Worm (Caenorhabditis elegans) whole organism, L1 larva: ENCODE results near the gene F59B10.2.

Source experiments
- C04F5.9 ChIP-seq: sonication (generic microtip); optimal IDR thresholded peaks from 2 replicates; lab custom pipeline; 2016; ENCODE audit warnings: missing genetic modification characterization, missing compliant biosample characterization
- C16A3.4 ChIP-seq: fragments of 150-350 bp; optimal IDR thresholded peaks from 2 replicates; lab custom pipeline; 2014; ENCODE audit warnings: missing biosample characterization, missing genetic modification characterization
- C34B4.2 ChIP-seq: sonication (generic microtip); optimal IDR thresholded peaks from 2 replicates; lab custom pipeline; 2017; ENCODE audit warnings: mild to moderate bottlenecking, missing genetic modification characterization, missing compliant biosample characterization
- aha-1 ChIP-seq: fragments of 150-350 bp; optimal IDR thresholded peaks from 2 replicates; lab custom pipeline; 2014; ENCODE audit warnings: missing biosample characterization, missing genetic modification characterization
- alr-1 ChIP-seq: fragments of 200-800 bp; sonication (Bioruptor generic); optimal IDR thresholded peaks from 2 replicates; lab custom pipeline; 2018; ENCODE audit warnings: borderline replicate concordance, mild to moderate bottlenecking, missing genetic modification characterization, missing compliant biosample characterization
- aly-2 ChIP-seq: fragments of 150-350 bp; optimal IDR thresholded peaks from 2 replicates; lab custom pipeline; 2014; ENCODE audit warnings: missing biosample characterization, missing genetic modification characterization
- ceh-8 ChIP-seq: fragments of 200-800 bp; sonication (Bioruptor generic); optimal IDR thresholded peaks from 2 replicates; lab custom pipeline; 2018; ENCODE audit warnings: mild to moderate bottlenecking, missing genetic modification characterization, moderate library complexity, missing compliant biosample characterization
- ceh-88 ChIP-seq: fragments of 200-800 bp; sonication (Bioruptor generic); IDR thresholded peaks from 2 replicates; pipeline ENCODE4 v1.3.6; 2022; ENCODE audit warnings: missing genetic modification characterization, missing compliant biosample characterization
- ceh-90 ChIP-seq: sonication (generic microtip); optimal IDR thresholded peaks from 2 replicates; lab custom pipeline; 2016; ENCODE audit warnings: missing genetic modification characterization, missing compliant biosample characterization
- ces-1 ChIP-seq: fragments of 150-350 bp; optimal IDR thresholded peaks from 2 replicates; lab custom pipeline; 2014; ENCODE audit warnings: missing biosample characterization, missing genetic modification reagents, missing genetic modification characterization
- efl-1 ChIP-seq, 4 experiments: fragments of 150-350 bp; optimal IDR thresholded peaks in 3 of 4; peaks in 1 of 4; 1 replicate in 1 of 4; 2 replicates in 3 of 4; lab custom pipeline; 2014; ENCODE audit warnings: missing biosample characterization in 2 of 4, missing genetic modification characterization in 2 of 4, missing genetic modification reagents in 2 of 4
- egl-27 ChIP-seq, 2 experiments: fragments of 150-350 bp in 1 of 2; sonication (generic microtip); optimal IDR thresholded peaks; 3 replicates each; lab custom pipeline; 2017 to 2018; ENCODE audit warnings: missing biosample characterization in 2 of 2, missing genetic modification characterization in 2 of 2, missing genetic modification reagents in 2 of 2
- elt-2 ChIP-seq: sonication (generic microtip); optimal IDR thresholded peaks from 2 replicates; lab custom pipeline; 2016; ENCODE audit warnings: missing genetic modification characterization, mild to moderate bottlenecking, inconsistent platforms, missing compliant biosample characterization, missing genetic modification reagents
- elt-3 ChIP-seq, 6 experiments: fragments of 150-350 bp in 1 of 6; sonication (generic microtip); optimal IDR thresholded peaks; 2 replicates each; lab custom pipeline; 2017 to 2018; ENCODE audit warnings: missing biosample characterization in 6 of 6, missing genetic modification characterization in 6 of 6, inconsistent platforms in 1 of 6
- ets-5 ChIP-seq: fragments of 200-800 bp; sonication (Bioruptor generic); IDR thresholded peaks from 2 replicates; pipeline ENCODE4 v1.3.6; 2022; ENCODE audit warnings: missing genetic modification characterization, missing compliant biosample characterization
- fkh-10 ChIP-seq: sonication (generic microtip); optimal IDR thresholded peaks from 2 replicates; lab custom pipeline; 2017; ENCODE audit warnings: missing biosample characterization, missing genetic modification reagents, missing genetic modification characterization
- fos-1 ChIP-seq: fragments of 150-350 bp; optimal IDR thresholded peaks from 2 replicates; lab custom pipeline; 2014; ENCODE audit warnings: missing biosample characterization, missing genetic modification characterization
- grh-1 ChIP-seq: fragments of 200-800 bp; sonication (Bioruptor generic); IDR thresholded peaks from 2 replicates; pipeline ENCODE4 v1.3.6; 2022; ENCODE audit warnings: missing genetic modification reagents, missing genetic modification characterization, missing compliant biosample characterization
- hpl-2 ChIP-seq: fragments of 150-350 bp; optimal IDR thresholded peaks from 2 replicates; lab custom pipeline; 2014; ENCODE audit warnings: missing biosample characterization, missing genetic modification reagents, missing genetic modification characterization
- irx-1 ChIP-seq: sonication (generic microtip); optimal IDR thresholded peaks from 2 replicates; lab custom pipeline; 2016; ENCODE audit warnings: missing genetic modification characterization, missing compliant biosample characterization
- jun-1 ChIP-seq: fragments of 150-350 bp; optimal IDR thresholded peaks from 2 replicates; lab custom pipeline; 2014; ENCODE audit warnings: missing biosample characterization, missing genetic modification reagents, missing genetic modification characterization
- lin-13 ChIP-seq: fragments of 150-350 bp; optimal IDR thresholded peaks from 2 replicates; lab custom pipeline; 2014; ENCODE audit warnings: missing biosample characterization, missing genetic modification reagents, missing genetic modification characterization
- lin-15B ChIP-seq: fragments of 150-350 bp; sonication (generic microtip); optimal IDR thresholded peaks from 3 replicates; lab custom pipeline; 2014; ENCODE audit warnings: missing biosample characterization, missing genetic modification characterization
- lin-35 ChIP-seq, 2 experiments: fragments of 150-350 bp; optimal IDR thresholded peaks; 2 replicates each; lab custom pipeline; 2014; ENCODE audit warnings: missing biosample characterization in 2 of 2, missing genetic modification characterization in 2 of 2, missing genetic modification reagents in 2 of 2
- mab-9 ChIP-seq: fragments of 200-800 bp; sonication (Bioruptor generic); IDR thresholded peaks from 2 replicates; pipeline ENCODE4 v1.3.6; 2022; ENCODE audit warnings: missing genetic modification reagents, missing genetic modification characterization, missing compliant biosample characterization
- mdl-1 ChIP-seq, 2 experiments: fragments of 150-350 bp; optimal IDR thresholded peaks; 2 replicates each; lab custom pipeline; 2014 to 2017; ENCODE audit warnings: missing biosample characterization in 2 of 2, missing genetic modification characterization in 2 of 2, inconsistent platforms in 1 of 2
- mef-2 ChIP-seq: fragments of 150-350 bp; optimal IDR thresholded peaks from 2 replicates; lab custom pipeline; 2014; ENCODE audit warnings: missing biosample characterization, missing genetic modification characterization
- mep-1 ChIP-seq: fragments of 150-350 bp; optimal IDR thresholded peaks from 2 replicates; lab custom pipeline; 2014; ENCODE audit warnings: missing biosample characterization, missing genetic modification characterization
- nhr-11 ChIP-seq: fragments of 150-350 bp; optimal IDR thresholded peaks from 2 replicates; lab custom pipeline; 2014; ENCODE audit warnings: missing biosample characterization, missing genetic modification characterization
- nhr-12 ChIP-seq: sonication (generic microtip); optimal IDR thresholded peaks from 2 replicates; lab custom pipeline; 2017; ENCODE audit warnings: missing biosample characterization, missing genetic modification characterization
- nhr-19 ChIP-seq: fragments of 200-800 bp; sonication (Bioruptor generic); conservative IDR thresholded peaks from 2 replicates; pipeline ENCODE4 v1.3.6; 2022; ENCODE audit warnings: missing genetic modification characterization, missing compliant biosample characterization
- nhr-20 ChIP-seq: sonication (generic microtip); optimal IDR thresholded peaks from 2 replicates; lab custom pipeline; 2016; ENCODE audit warnings: mild to moderate bottlenecking, missing genetic modification characterization, missing compliant biosample characterization
- nhr-237 ChIP-seq: fragments of 150-350 bp; optimal IDR thresholded peaks from 2 replicates; lab custom pipeline; 2014; ENCODE audit warnings: missing biosample characterization, missing genetic modification characterization
- nhr-71 ChIP-seq: sonication (generic microtip); optimal IDR thresholded peaks from 2 replicates; lab custom pipeline; 2016; ENCODE audit warnings: mild to moderate bottlenecking, missing genetic modification characterization, moderate library complexity, missing compliant biosample characterization
- nhr-77 ChIP-seq: fragments of 150-350 bp; optimal IDR thresholded peaks from 2 replicates; lab custom pipeline; 2014; ENCODE audit warnings: missing biosample characterization, missing genetic modification characterization
- nhr-84 ChIP-seq: sonication (generic microtip); optimal IDR thresholded peaks from 2 replicates; lab custom pipeline; 2017; ENCODE audit warnings: missing biosample characterization, missing genetic modification characterization
- nhr-85 ChIP-seq: sonication (generic microtip); peaks from one replicate; lab custom pipeline; 2016; ENCODE audit warnings: missing genetic modification characterization, inconsistent platforms, missing compliant biosample characterization
- nhr-90 ChIP-seq: sonication (generic microtip); optimal IDR thresholded peaks from 2 replicates; lab custom pipeline; 2016; ENCODE audit warnings: mild to moderate bottlenecking, missing genetic modification characterization, missing compliant biosample characterization; ENCODE audit not compliant: poor library complexity
- pag-3 ChIP-seq: sonication (generic microtip); optimal IDR thresholded peaks from 2 replicates; lab custom pipeline; 2017; ENCODE audit warnings: missing genetic modification characterization, mild to moderate bottlenecking, missing compliant biosample characterization, antibody characterized with exemption, borderline replicate concordance; ENCODE audit not compliant: insufficient read depth
- pax-3 ChIP-seq: fragments of 200-800 bp; sonication (Bioruptor generic); optimal IDR thresholded peaks from 2 replicates; lab custom pipeline; 2018; ENCODE audit warnings: mild to moderate bottlenecking, missing genetic modification characterization, moderate library complexity, missing compliant biosample characterization
- rnt-1 ChIP-seq: sonication (generic microtip); optimal IDR thresholded peaks from 2 replicates; lab custom pipeline; 2016; ENCODE audit warnings: mild to moderate bottlenecking, missing genetic modification characterization, moderate library complexity, missing compliant biosample characterization
- sox-4 ChIP-seq: sonication (generic microtip); optimal IDR thresholded peaks from 2 replicates; lab custom pipeline; 2016; ENCODE audit warnings: missing genetic modification characterization, missing compliant biosample characterization
- sptf-1 ChIP-seq: fragments of 150-350 bp; optimal IDR thresholded peaks from 2 replicates; lab custom pipeline; 2014; ENCODE audit warnings: missing biosample characterization, missing genetic modification characterization
- sup-37 ChIP-seq: fragments of 200-800 bp; sonication (Bioruptor generic); optimal IDR thresholded peaks from 2 replicates; lab custom pipeline; 2018; ENCODE audit warnings: mild to moderate bottlenecking, missing genetic modification characterization, missing compliant biosample characterization
- swsn-7 ChIP-seq: sonication (generic microtip); optimal IDR thresholded peaks from 2 replicates; lab custom pipeline; 2016; ENCODE audit warnings: missing genetic modification characterization, missing compliant biosample characterization
- tbx-2 ChIP-seq: sonication (generic microtip); optimal IDR thresholded peaks from 2 replicates; lab custom pipeline; 2016; ENCODE audit warnings: missing genetic modification characterization, missing compliant biosample characterization
- tlp-1 ChIP-seq: fragments of 150-350 bp; optimal IDR thresholded peaks from 2 replicates; lab custom pipeline; 2014; ENCODE audit warnings: missing biosample characterization, missing genetic modification characterization
- unc-130 ChIP-seq: fragments of 150-350 bp; optimal IDR thresholded peaks from 2 replicates; lab custom pipeline; 2017; ENCODE audit warnings: missing biosample characterization, missing genetic modification characterization, inconsistent platforms
- unc-30 ChIP-seq: sonication (generic microtip); optimal IDR thresholded peaks from 2 replicates; lab custom pipeline; 2017; ENCODE audit warnings: missing biosample characterization, missing genetic modification characterization
- unc-62 ChIP-seq: fragments of 150-350 bp; optimal IDR thresholded peaks from 2 replicates; lab custom pipeline; 2014; ENCODE audit warnings: missing biosample characterization, missing genetic modification reagents, missing genetic modification characterization
- vab-15 ChIP-seq: sonication (generic microtip); optimal IDR thresholded peaks from 2 replicates; lab custom pipeline; 2017; ENCODE audit warnings: missing genotype, mild to moderate bottlenecking, missing genetic modification characterization, missing compliant biosample characterization
- xbp-1 ChIP-seq: sonication (generic microtip); optimal IDR thresholded peaks from 2 replicates; lab custom pipeline; 2016; ENCODE audit warnings: missing genetic modification characterization, missing compliant biosample characterization
- zag-1 ChIP-seq: fragments of 150-350 bp; optimal IDR thresholded peaks from 2 replicates; lab custom pipeline; 2014; ENCODE audit warnings: missing biosample characterization, missing genetic modification characterization
- ztf-4 ChIP-seq: fragments of 150-350 bp; optimal IDR thresholded peaks from 2 replicates; lab custom pipeline; 2014; ENCODE audit warnings: missing biosample characterization, missing genetic modification characterization

F59B10.2 gene

DNA sequence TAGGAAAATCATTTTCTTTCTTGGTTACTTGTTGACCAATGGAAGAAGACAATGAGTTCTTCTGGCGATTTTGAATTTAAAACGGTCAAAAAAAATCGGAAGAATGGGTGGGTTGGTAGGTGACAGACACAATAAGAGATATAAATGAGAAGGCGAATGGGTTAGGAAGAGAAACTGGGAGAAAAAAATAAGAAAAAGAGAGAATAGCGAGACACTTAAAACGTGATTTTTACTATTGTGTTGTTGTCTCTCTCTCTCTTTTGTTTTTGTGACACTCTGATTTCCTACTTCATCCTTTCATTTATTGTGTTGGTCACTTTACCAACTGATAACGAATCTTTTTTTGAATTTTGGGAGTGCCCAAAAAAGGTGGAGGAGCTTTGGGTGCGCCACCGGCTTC is 6.7 kb upstream of the F59B10.2 start:
- TF ChIP-seq mab-9 (GFP tag; lab: Robert Waterston, UW) (no peak), alr-1 (tag; lab: Kevin White, UChicago) (no peak), lin-13 (GFP tag; lab: Kevin White, UChicago) (no peak), mef-2 (no peak), mdl-1 (tag; optimal IDR thresholded peaks at IDR 0.05; lab: Kevin White, UChicago) (no peak), nhr-20 (peak; percentile 48), pax-3 (tag; lab: Kevin White, UChicago) (no peak), aha-1 (tag; lab: Kevin White, UChicago) (no peak), sup-37 (GFP tag; lab: Kevin White, UChicago) (no peak), nhr-90 (tag; lab: Kevin White, UChicago) (no peak), vab-15 (tag; lab: Kevin White, UChicago) (no peak), nhr-237 (no peak), grh-1 (GFP tag; lab: Robert Waterston, UW) (no peak), nhr-77 (no peak), xbp-1 (tag; lab: Kevin White, UChicago) (no peak), elt-2 (tag; lab: Kevin White, UChicago) (no peak), unc-130 (tag; lab: Kevin White, UChicago) (no peak), aly-2 (tag; lab: Kevin White, UChicago) (no peak), jun-1 (tag; lab: Kevin White, UChicago) (no peak), ztf-4 (no peak), unc-62 (GFP tag; lab: Kevin White, UChicago) (no peak), ets-5 (no peak), lin-35 (GFP tag; optimal IDR thresholded peaks at IDR 0.05; lab: Kevin White, UChicago) (peak in 1 of 2 experiments; percentile 24), C34B4.2 (no peak), nhr-19 (GFP tag; lab: Robert Waterston, UW) (no peak), hpl-2 (GFP tag; lab: Kevin White, UChicago) (no peak), rnt-1 (tag; lab: Kevin White, UChicago) (no peak), pag-3 (tag; lab: Kevin White, UChicago) (no peak), mep-1 (tag; lab: Kevin White, UChicago) (no peak), elt-3 (tag; optimal IDR thresholded peaks at IDR 0.05; lab: Kevin White, UChicago) (peak in 2 of 6 experiments; percentile 4 to 8), fos-1 (tag; lab: Kevin White, UChicago) (no peak), nhr-85 (peak; percentile 63), C16A3.4 (peak; percentile 14), sptf-1 (no peak), irx-1 (no peak), ceh-88 (GFP tag; lab: Robert Waterston, UW) (no peak), swsn-7 (no peak), nhr-12 (no peak), ceh-8 (GFP tag; lab: Kevin White, UChicago) (no peak), ces-1 (GFP tag; lab: Kevin White, UChicago) (no peak), fkh-10 (GFP tag; lab: Kevin White, UChicago) (no peak), efl-1 (optimal IDR thresholded peaks at IDR 0.05; lab: Kevin White, UChicago) (no peak), efl-1 (GFP tag; optimal IDR thresholded peaks at IDR 0.05 in 1 of 2; lab: Kevin White, UChicago) (no peak), tbx-2 (tag; lab: Kevin White, UChicago) (no peak), zag-1 (tag; lab: Kevin White, UChicago) (no peak), sox-4 (tag; lab: Kevin White, UChicago) (no peak), nhr-11 (tag; lab: Kevin White, UChicago) (no peak), tlp-1 (tag; lab: Kevin White, UChicago) (no peak), C04F5.9 (no peak), egl-27 (tag; optimal IDR thresholded peaks at IDR 0.05; lab: Kevin White, UChicago) (no peak), ceh-90 (tag; lab: Kevin White, UChicago) (no peak), nhr-84 (tag; lab: Kevin White, UChicago) (no peak), lin-15B (tag; lab: Kevin White, UChicago) (no peak), nhr-71 (tag; lab: Kevin White, UChicago) (peak; percentile 25), unc-30 (tag; lab: Kevin White, UChicago) (no peak)
